Worm (Caenorhabditis elegans): Measurements from ENCODE around the gene F56A11.4.

ce11 chrIV:548000-548399 lies at the start of gene F56A11.4:
- no peak for TF ChIP-seq nhr-2 (tag; optimal IDR thresholded peaks at IDR 0.05)
- no peak for TF ChIP-seq nhr-12 (tag; optimal IDR thresholded peaks at IDR 0.05)
- no peak for TF ChIP-seq blmp-1 (tag; optimal IDR thresholded peaks at IDR 0.05)
- no peak for TF ChIP-seq lin-13 (tag; optimal IDR thresholded peaks at IDR 0.05)
- no peak for TF ChIP-seq unc-39 (tag; optimal IDR thresholded peaks at IDR 0.05)
- no peak for TF ChIP-seq hlh-1 (tag; optimal IDR thresholded peaks at IDR 0.05)
- no peak for TF ChIP-seq ceh-83 (GFP tag; optimal IDR thresholded peaks at IDR 0.05)
- TF ChIP-seq pha-4 (tag; optimal IDR thresholded peaks at IDR 0.05): no peak
- TF ChIP-seq elt-3 (tag; optimal IDR thresholded peaks at IDR 0.05): no peak
- no peak for TF ChIP-seq snpc-4 (tag; optimal IDR thresholded peaks at IDR 0.05)

Data from whole organism, mixed stage, embryonic.